Fruit fly (Drosophila melanogaster): ENCODE measurements around the gene CG14537.

dm6 chr2L:7808886-7809698, 31.2 kb upstream of the CG14537 start:
- TF ChIP-seq CG1620 (GFP tag; optimal IDR thresholded peaks at IDR 0.05) (no peak), pad (GFP tag; optimal IDR thresholded peaks at IDR 0.05) (peak; percentile 98), kay (GFP tag; ENCODE audit: borderline replicate concordance) (peak; percentile 98), CG5204 (GFP tag; optimal IDR thresholded peaks at IDR 0.05) (no peak), cic (GFP tag; optimal IDR thresholded peaks at IDR 0.05) (no peak), Crg-1 (GFP tag; optimal IDR thresholded peaks at IDR 0.05) (peak; percentile 21)

Data from whole organism, adult.